Worm (Caenorhabditis elegans): ENCODE measurements around the gene Y41C4A.12.

Y41C4A.12 gene

DNA sequence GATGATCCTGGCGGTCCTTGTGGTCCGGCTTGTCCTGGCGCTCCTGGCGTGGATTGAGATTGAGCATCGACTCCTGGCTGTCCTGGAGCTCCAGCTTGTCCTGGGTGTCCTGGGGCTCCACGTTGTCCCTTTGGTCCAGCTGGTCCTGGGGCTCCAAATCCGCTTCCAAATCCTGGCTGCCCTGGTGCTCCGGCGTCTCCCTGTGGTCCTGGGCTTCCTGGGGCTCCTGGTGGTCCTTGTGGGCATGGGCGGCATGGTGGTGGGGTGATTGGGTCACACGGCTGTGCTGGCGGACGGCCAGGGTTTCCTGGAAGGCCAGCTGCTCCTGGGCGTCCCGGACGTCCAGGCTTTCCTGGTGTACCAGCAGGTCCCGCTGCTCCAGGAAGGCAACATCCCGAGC lies 20.6 kb downstream of the Y41C4A.12 start:
- no peak for TF ChIP-seq hlh-13 (GFP tag; optimal IDR thresholded peaks at IDR 0.05)
- no peak for TF ChIP-seq ztf-16 (tag; optimal IDR thresholded peaks at IDR 0.05)
- TF ChIP-seq hlh-6 (tag; optimal IDR thresholded peaks at IDR 0.05) = peak; percentile 8
- no peak for TF ChIP-seq lin-11 (tag; optimal IDR thresholded peaks at IDR 0.05)
- no peak for TF ChIP-seq sdc-2 (tag; optimal IDR thresholded peaks at IDR 0.05)
- no peak for TF ChIP-seq C38D4.7 (GFP tag; optimal IDR thresholded peaks at IDR 0.05)
- peak; percentile 6 for TF ChIP-seq ceh-31 (tag; optimal IDR thresholded peaks at IDR 0.05)
- TF ChIP-seq mec-3 (tag; optimal IDR thresholded peaks at IDR 0.05; ENCODE audit: borderline replicate concordance) = peak; percentile 21

DNA sequence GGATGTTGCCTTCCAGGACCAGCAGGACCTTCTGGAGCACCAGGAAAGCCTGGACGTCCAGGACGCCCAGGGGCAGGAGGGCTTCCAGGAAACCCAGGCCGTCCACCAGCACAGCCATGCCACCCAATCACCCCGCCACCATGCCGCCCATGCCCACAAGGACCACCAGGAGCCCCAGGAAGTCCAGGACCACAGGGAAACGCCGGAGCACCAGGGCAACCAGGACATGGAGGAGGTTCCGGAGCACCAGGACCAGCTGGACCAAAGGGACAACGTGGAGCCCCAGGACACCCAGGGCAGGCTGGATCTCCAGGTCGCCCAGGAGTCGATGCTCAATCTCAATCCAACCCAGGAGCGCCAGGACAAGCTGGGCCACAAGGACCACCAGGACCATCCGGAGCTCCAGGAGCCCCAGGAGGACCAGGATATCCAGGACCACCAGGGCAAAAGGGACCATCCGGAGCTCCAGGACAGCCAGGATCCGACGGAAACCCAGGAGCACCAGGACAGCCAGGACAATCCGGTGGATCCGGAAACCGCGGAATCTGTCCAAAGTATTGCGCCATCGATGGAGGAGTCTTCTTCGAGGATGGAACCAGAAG lies 22.0 kb downstream of the Y41C4A.12 start:
- no peak for TF ChIP-seq lim-6 (tag; optimal IDR thresholded peaks at IDR 0.05)
- no peak for TF ChIP-seq ceh-14 (tag; optimal IDR thresholded peaks at IDR 0.05)
- TF ChIP-seq sdc-2 (tag; optimal IDR thresholded peaks at IDR 0.05) = peak; percentile 11
- TF ChIP-seq odd-2 (tag; optimal IDR thresholded peaks at IDR 0.05) = no peak
- TF ChIP-seq ceh-31 (tag; optimal IDR thresholded peaks at IDR 0.05) = no peak
- peak; percentile 33 for TF ChIP-seq elt-4 (tag; optimal IDR thresholded peaks at IDR 0.05)
- no peak for TF ChIP-seq eyg-1 (tag; optimal IDR thresholded peaks at IDR 0.05)
- TF ChIP-seq hlh-15 (tag; optimal IDR thresholded peaks at IDR 0.05) = no peak

ce11 chrIII:11703776-11704093 lies 22.8 kb downstream of the Y41C4A.12 start, which contains the start of gene col-95:
col-95 (plus strand) TSS chrIII:11703994.
- TF ChIP-seq ceh-19 (GFP tag; optimal IDR thresholded peaks at IDR 0.05) (no peak), ceh-22 (tag; optimal IDR thresholded peaks at IDR 0.05) (no peak), elt-2 (tag; optimal IDR thresholded peaks at IDR 0.05) (no peak), pqm-1 (tag; optimal IDR thresholded peaks at IDR 0.05) (no peak), K09A11.1 (tag; optimal IDR thresholded peaks at IDR 0.05; ENCODE audit: insufficient read depth) (no peak), ahr-1 (tag; optimal IDR thresholded peaks at IDR 0.05) (no peak), F13H6.1 (tag; optimal IDR thresholded peaks at IDR 0.05) (no peak), rnt-1 (tag; optimal IDR thresholded peaks at IDR 0.05) (no peak), nhr-232 (tag; optimal IDR thresholded peaks at IDR 0.05) (no peak), tbx-2 (tag; optimal IDR thresholded peaks at IDR 0.05) (no peak)

DNA sequence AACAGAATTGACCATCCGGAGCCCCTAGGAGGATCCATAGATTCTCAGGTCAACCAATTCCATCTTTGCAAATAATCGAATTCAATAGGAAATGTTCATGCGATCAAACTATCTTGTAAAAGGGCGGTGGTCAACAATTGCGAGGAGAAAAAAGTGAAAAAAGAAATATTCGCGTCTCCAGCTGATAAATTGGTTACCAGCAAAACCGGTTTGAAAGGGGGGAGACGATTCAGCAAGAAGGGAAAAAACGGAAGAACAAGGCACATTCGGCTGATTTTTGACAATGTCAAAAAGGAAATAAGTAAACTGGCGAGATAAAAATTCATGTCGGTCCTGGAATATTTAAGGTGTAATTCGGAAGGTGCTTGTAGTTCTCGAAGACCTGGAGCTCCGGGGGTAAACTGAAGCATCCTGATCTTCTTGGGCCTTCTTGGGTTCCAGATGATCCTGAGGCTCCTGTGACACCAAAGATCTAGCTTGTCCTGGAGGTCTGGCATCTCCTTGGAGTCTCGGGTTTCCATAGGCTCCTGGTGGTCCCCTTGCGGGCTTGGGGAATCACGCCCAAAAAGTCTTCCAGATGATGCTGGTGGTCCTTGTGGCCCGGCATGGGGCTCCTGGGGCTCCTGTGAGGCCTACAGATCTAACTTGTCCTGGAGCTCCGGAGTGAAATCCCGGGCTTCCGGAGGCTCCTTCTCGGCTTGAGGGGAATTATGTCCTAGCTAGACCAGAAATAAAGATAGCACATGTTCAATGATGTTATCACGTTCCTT lies 23.3 kb downstream of the Y41C4A.12 start:
- TF ChIP-seq ceh-19 (GFP tag; optimal IDR thresholded peaks at IDR 0.05) = no peak
- no peak for TF ChIP-seq che-1 (tag; optimal IDR thresholded peaks at IDR 0.05)
- TF ChIP-seq syd-9 (tag; optimal IDR thresholded peaks at IDR 0.05) = no peak
- no peak for TF ChIP-seq hlh-15 (tag; optimal IDR thresholded peaks at IDR 0.05)
- no peak for TF ChIP-seq ahr-1 (tag; optimal IDR thresholded peaks at IDR 0.05)

DNA sequence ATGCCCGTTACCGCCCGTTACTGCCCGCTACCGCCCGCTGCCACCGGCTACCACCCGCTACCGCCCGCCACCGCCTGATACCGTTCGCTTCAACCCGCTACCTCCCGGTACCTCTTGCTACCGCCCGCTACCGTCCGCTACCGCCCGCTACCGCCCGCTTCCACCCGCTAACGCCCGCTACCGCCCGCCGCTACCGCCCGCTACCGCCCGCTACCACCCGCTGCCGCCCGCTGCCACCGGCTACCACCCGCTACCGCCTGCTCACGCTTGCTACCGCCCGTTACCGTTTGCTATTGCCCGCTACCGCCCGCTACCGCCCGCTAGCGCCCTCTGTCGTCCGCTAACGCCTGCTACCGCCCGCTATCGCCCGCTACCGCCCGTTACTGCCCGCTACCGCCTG lies 24.6 kb downstream of the Y41C4A.12 start:
- peak; percentile 6 for TF ChIP-seq nhr-232 (tag; optimal IDR thresholded peaks at IDR 0.05)
- TF ChIP-seq mec-3 (tag; optimal IDR thresholded peaks at IDR 0.05; ENCODE audit: borderline replicate concordance) = peak; percentile 17
- no peak for TF ChIP-seq elt-4 (tag; optimal IDR thresholded peaks at IDR 0.05)
- TF ChIP-seq ceh-45 (GFP tag; IDR thresholded peaks at IDR 0.05) = 0 out of 2 replicates have a peak, but pooled peaks have one; percentile 4
- TF ChIP-seq ceh-14 (tag; optimal IDR thresholded peaks at IDR 0.05) = no peak
- TF ChIP-seq ceh-6 (GFP tag; optimal IDR thresholded peaks at IDR 0.05) = peak; percentile 7
- TF ChIP-seq ref-2 (tag; optimal IDR thresholded peaks at IDR 0.05) = no peak
- TF ChIP-seq ceh-48 (tag; optimal IDR thresholded peaks at IDR 0.05) = no peak
- TF ChIP-seq K02D7.2 (tag; optimal IDR thresholded peaks at IDR 0.05) = peak; percentile 31

DNA sequence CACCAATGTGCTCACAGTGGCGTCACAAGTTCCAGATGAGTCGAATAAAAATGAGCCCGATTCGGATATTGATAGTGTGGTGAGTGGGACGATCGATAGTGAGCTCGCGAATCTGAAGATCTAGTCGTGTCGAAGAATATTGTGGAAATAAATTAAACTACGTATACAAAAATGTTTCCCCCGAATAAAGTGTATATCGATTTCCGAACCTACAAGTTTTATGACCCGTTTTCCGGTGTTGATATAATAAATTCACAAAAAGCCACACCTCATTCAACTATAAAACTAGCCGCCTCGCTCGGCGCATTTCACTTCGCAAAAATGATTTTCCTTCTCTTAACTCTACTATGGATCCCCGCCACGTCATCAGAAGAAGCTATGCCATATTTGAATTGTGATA lies 26.5 kb downstream of the Y41C4A.12 start, which contains the start of gene pqn-84:
Gene pqn-84, plus strand, starts transcription at position 301 of the 400 bp plus-strand sequence.
- TF ChIP-seq fax-1 (tag; optimal IDR thresholded peaks at IDR 0.05) (no peak), ama-1 (optimal IDR thresholded peaks at IDR 0.05) (no peak)

Data from whole organism, late embryonic.